Worm (Caenorhabditis elegans) whole organism, late embryonic: ENCODE results near the gene dcr-1.

Experiments used
- C38D4.7 ChIP-seq: fragments of 200-800 bp; sonication (Bioruptor generic); optimal IDR thresholded peaks from 2 replicates; lab custom pipeline; 2018; ENCODE audit warnings: mild to moderate bottlenecking, missing genetic modification characterization, moderate library complexity, missing compliant biosample characterization
- F13H6.1 ChIP-seq: sonication (generic microtip); optimal IDR thresholded peaks from 2 replicates; lab custom pipeline; 2016; ENCODE audit warnings: missing genetic modification characterization, missing compliant biosample characterization
- Y22D7AL.16 ChIP-seq: sonication (generic microtip); optimal IDR thresholded peaks from 2 replicates; lab custom pipeline; 2016; ENCODE audit warnings: missing genetic modification characterization, missing compliant biosample characterization
- ama-1 ChIP-seq: fragments of 150-350 bp; optimal IDR thresholded peaks from 2 replicates; lab custom pipeline; 2014
- ceh-18 ChIP-seq: sonication (generic microtip); optimal IDR thresholded peaks from 2 replicates; lab custom pipeline; 2016; ENCODE audit warnings: missing genetic modification characterization, missing compliant biosample characterization
- ceh-2 ChIP-seq: sonication (generic microtip); optimal IDR thresholded peaks from 2 replicates; lab custom pipeline; 2016; ENCODE audit warnings: missing genotype, missing genetic modification characterization, missing compliant biosample characterization
- ceh-22 ChIP-seq: sonication (generic microtip); optimal IDR thresholded peaks from 2 replicates; lab custom pipeline; 2017; ENCODE audit warnings: missing biosample characterization, missing genetic modification characterization
- ceh-31 ChIP-seq: sonication (generic microtip); optimal IDR thresholded peaks from 2 replicates; lab custom pipeline; 2016; ENCODE audit warnings: missing genetic modification characterization, missing compliant biosample characterization
- ceh-34 ChIP-seq: sonication (generic microtip); optimal IDR thresholded peaks from 2 replicates; lab custom pipeline; 2016; ENCODE audit warnings: mild to moderate bottlenecking, missing genetic modification characterization, missing compliant biosample characterization
- ceh-45 ChIP-seq: fragments of 200-800 bp; sonication (Bioruptor generic); IDR thresholded peaks from 2 replicates; pipeline ENCODE4 v1.3.6; 2022; ENCODE audit warnings: missing genetic modification reagents, missing genetic modification characterization, missing compliant biosample characterization
- ceh-48 ChIP-seq: sonication (generic microtip); optimal IDR thresholded peaks from 2 replicates; lab custom pipeline; 2016; ENCODE audit warnings: missing genetic modification characterization, inconsistent platforms, missing compliant biosample characterization
- ceh-6 ChIP-seq: fragments of 200-800 bp; sonication (Bioruptor generic); optimal IDR thresholded peaks from 2 replicates; lab custom pipeline; 2018; ENCODE audit warnings: mild to moderate bottlenecking, missing genetic modification characterization, missing compliant biosample characterization
- ceh-9 ChIP-seq: sonication (generic microtip); optimal IDR thresholded peaks from 2 replicates; lab custom pipeline; 2016; ENCODE audit warnings: mild to moderate bottlenecking, missing genetic modification characterization, inconsistent platforms, missing compliant biosample characterization
- dmd-4 ChIP-seq: sonication (generic microtip); optimal IDR thresholded peaks from 2 replicates; lab custom pipeline; 2016; ENCODE audit warnings: borderline replicate concordance, missing genetic modification characterization, missing compliant biosample characterization
- dve-1 ChIP-seq: sonication (generic microtip); optimal IDR thresholded peaks from 2 replicates; lab custom pipeline; 2017; ENCODE audit warnings: antibody characterized with exemption, mild to moderate bottlenecking, missing genetic modification characterization, missing compliant biosample characterization
- elt-2 ChIP-seq: sonication (generic microtip); optimal IDR thresholded peaks from 2 replicates; lab custom pipeline; 2016; ENCODE audit warnings: missing genetic modification reagents, missing genetic modification characterization, missing compliant biosample characterization
- eyg-1 ChIP-seq: sonication (generic microtip); optimal IDR thresholded peaks from 2 replicates; lab custom pipeline; 2016; ENCODE audit warnings: missing genotype, missing genetic modification characterization, missing compliant biosample characterization
- fax-1 ChIP-seq: sonication (generic microtip); optimal IDR thresholded peaks from 2 replicates; lab custom pipeline; 2016; ENCODE audit warnings: missing genotype, missing genetic modification characterization, missing compliant biosample characterization
- hlh-13 ChIP-seq: fragments of 200-800 bp; sonication (Bioruptor generic); optimal IDR thresholded peaks from 2 replicates; lab custom pipeline; 2018; ENCODE audit warnings: mild to moderate bottlenecking, missing genetic modification characterization, missing compliant biosample characterization
- hlh-15 ChIP-seq: sonication (generic microtip); optimal IDR thresholded peaks from 2 replicates; lab custom pipeline; 2016; ENCODE audit warnings: missing genetic modification characterization, missing compliant biosample characterization
- hlh-6 ChIP-seq: sonication (generic microtip); optimal IDR thresholded peaks from 2 replicates; lab custom pipeline; 2016; ENCODE audit warnings: missing genotype, missing genetic modification characterization, missing compliant biosample characterization
- lim-6 ChIP-seq: sonication (generic microtip); optimal IDR thresholded peaks from 2 replicates; lab custom pipeline; 2016; ENCODE audit warnings: missing genetic modification characterization, missing compliant biosample characterization
- lin-11 ChIP-seq: fragments of 200-800 bp; sonication (Bioruptor generic); optimal IDR thresholded peaks from 2 replicates; lab custom pipeline; 2018; ENCODE audit warnings: mild to moderate bottlenecking, missing genetic modification characterization, missing compliant biosample characterization
- madf-2 ChIP-seq: sonication (generic microtip); optimal IDR thresholded peaks from 2 replicates; lab custom pipeline; 2017; ENCODE audit warnings: missing genetic modification characterization, missing compliant biosample characterization
- nfya-1 ChIP-seq: sonication (generic microtip); optimal IDR thresholded peaks from 2 replicates; lab custom pipeline; 2017; ENCODE audit warnings: missing genetic modification characterization, mild to moderate bottlenecking, missing compliant biosample characterization, antibody characterized with exemption, moderate library complexity
- nhr-11 ChIP-seq: fragments of 150-350 bp; optimal IDR thresholded peaks from 2 replicates; lab custom pipeline; 2014; ENCODE audit warnings: missing biosample characterization, missing genetic modification characterization
- odd-2 ChIP-seq: sonication (generic microtip); optimal IDR thresholded peaks from 2 replicates; lab custom pipeline; 2017; ENCODE audit warnings: antibody characterized with exemption, mild to moderate bottlenecking, missing genetic modification characterization, missing compliant biosample characterization
- pax-1 ChIP-seq: fragments of 150-350 bp; optimal IDR thresholded peaks from 2 replicates; lab custom pipeline; 2014; ENCODE audit warnings: missing biosample characterization, missing genetic modification characterization
- pha-2 ChIP-seq: sonication (generic microtip); optimal IDR thresholded peaks from 2 replicates; lab custom pipeline; 2017; ENCODE audit warnings: mild to moderate bottlenecking, missing genetic modification characterization, missing compliant biosample characterization
- pqm-1 ChIP-seq: sonication (generic microtip); optimal IDR thresholded peaks from 2 replicates; lab custom pipeline; 2016; ENCODE audit warnings: missing genetic modification characterization, missing compliant biosample characterization
- pros-1 ChIP-seq: fragments of 150-350 bp; optimal IDR thresholded peaks from 2 replicates; lab custom pipeline; 2014; ENCODE audit warnings: missing biosample characterization, missing genetic modification reagents, missing genetic modification characterization
- ref-2 ChIP-seq: sonication (generic microtip); optimal IDR thresholded peaks from 2 replicates; lab custom pipeline; 2016; ENCODE audit warnings: missing genetic modification characterization, missing compliant biosample characterization
- rnt-1 ChIP-seq: sonication (generic microtip); optimal IDR thresholded peaks from 2 replicates; lab custom pipeline; 2016; ENCODE audit warnings: missing genetic modification characterization, missing compliant biosample characterization
- sdc-2 ChIP-seq: sonication (generic microtip); optimal IDR thresholded peaks from 2 replicates; lab custom pipeline; 2016; ENCODE audit warnings: missing genotype, missing genetic modification characterization, missing compliant biosample characterization
- sox-2 ChIP-seq: fragments of 200-800 bp; sonication (Bioruptor generic); IDR thresholded peaks from 2 replicates; pipeline ENCODE4 v1.3.6; 2022; ENCODE audit warnings: missing genetic modification reagents, missing genetic modification characterization, missing compliant biosample characterization
- sox-4 ChIP-seq: sonication (generic microtip); optimal IDR thresholded peaks from 2 replicates; lab custom pipeline; 2017; ENCODE audit warnings: mild to moderate bottlenecking, missing genetic modification characterization, inconsistent platforms, missing compliant biosample characterization
- unc-3 ChIP-seq, 2 experiments: fragments of 200-800 bp in 1 of 2; sonication (Bioruptor generic) in 1 of 2; sonication (generic microtip) in 1 of 2; conservative IDR thresholded peaks in 1 of 2; optimal IDR thresholded peaks in 1 of 2; 2 replicates each; pipeline versions ENCODE4 v1.3.6 to Lab custom; 2016 to 2022; ENCODE audit warnings: missing compliant biosample characterization in 2 of 2, missing genetic modification characterization in 2 of 2, missing genetic modification reagents in 1 of 2
- unc-42 ChIP-seq: sonication (generic microtip); optimal IDR thresholded peaks from 2 replicates; lab custom pipeline; 2016; ENCODE audit warnings: missing genotype, missing genetic modification characterization, missing compliant biosample characterization
- zip-5 ChIP-seq: sonication (generic microtip); optimal IDR thresholded peaks from 2 replicates; lab custom pipeline; 2016; ENCODE audit warnings: missing genetic modification characterization, missing compliant biosample characterization

Gene dcr-1

ce11 chrIII:8033534-8033933 is 46.5 kb downstream of the dcr-1 start, which contains the start of gene F44B9.10:
TSS of gene F44B9.10 (minus strand) at chrIII:8033634.
- no peak for TF ChIP-seq dve-1 (tag; lab: Kevin White, UChicago)
- no peak for TF ChIP-seq ceh-48 (tag; lab: Kevin White, UChicago)
- no peak for TF ChIP-seq ceh-2 (tag; lab: Kevin White, UChicago)
- TF ChIP-seq rnt-1 (tag; lab: Kevin White, UChicago), result no peak
- no peak for TF ChIP-seq unc-42 (tag; lab: Kevin White, UChicago)
- no peak for TF ChIP-seq lin-11 (tag; lab: Kevin White, UChicago)
- TF ChIP-seq ceh-34, result no peak
- no peak for TF ChIP-seq ceh-18 (tag; lab: Kevin White, UChicago)
- TF ChIP-seq sox-2 (GFP tag; lab: Robert Waterston, UW), result no peak
- TF ChIP-seq ceh-9 (tag; lab: Kevin White, UChicago), result no peak
- TF ChIP-seq hlh-6 (tag; lab: Kevin White, UChicago), result no peak
- no peak for TF ChIP-seq pqm-1 (tag; lab: Kevin White, UChicago)
- no peak for TF ChIP-seq hlh-13 (GFP tag; lab: Kevin White, UChicago)
- no peak for TF ChIP-seq Y22D7AL.16 (tag; lab: Kevin White, UChicago)
- TF ChIP-seq eyg-1, result no peak
- no peak for TF ChIP-seq sdc-2 (tag; lab: Kevin White, UChicago)
- TF ChIP-seq fax-1, result no peak
- TF ChIP-seq ceh-6 (GFP tag; lab: Kevin White, UChicago), result no peak
- TF ChIP-seq pha-2, result no peak
- no peak for TF ChIP-seq sox-4 (tag; lab: Kevin White, UChicago)

ce11 chrIII:8030963-8031362 is 49.1 kb downstream of the dcr-1 start, which contains the start of gene F44B9.9:
TSS of gene F44B9.9 (minus strand) at chrIII:8031063.
- no peak for TF ChIP-seq ceh-45
- no peak for TF ChIP-seq elt-2 (tag; lab: Kevin White, UChicago)
- TF ChIP-seq fax-1, result no peak
- TF ChIP-seq nfya-1 (tag; lab: Kevin White, UChicago), result no peak
- TF ChIP-seq madf-2, result no peak
- TF ChIP-seq ceh-31 (tag; lab: Kevin White, UChicago), result no peak

- TF ChIP-seq pha-2 (no peak), hlh-15 (tag; lab: Kevin White, UChicago) (no peak), C38D4.7 (GFP tag; lab: Kevin White, UChicago) (no peak), nfya-1 (tag; lab: Kevin White, UChicago) (peak; percentile 44)
These were observed 50.6 kb downstream of the dcr-1 start, which contains the start of gene F44B9.8 for ce11 chrIII:8029487-8029886. TSS of gene F44B9.8 (minus strand) at chrIII:8029649.

- no peak for TF ChIP-seq F13H6.1 (tag; lab: Kevin White, UChicago)
- TF ChIP-seq pqm-1 (tag; lab: Kevin White, UChicago), result no peak
- TF ChIP-seq pax-1 (tag; lab: Kevin White, UChicago), result no peak
- TF ChIP-seq ceh-48 (tag; lab: Kevin White, UChicago), result no peak
- TF ChIP-seq unc-3 (GFP tag; conservative IDR thresholded peaks at IDR 0.05; lab: Robert Waterston, UW), result no peak
- no peak for TF ChIP-seq unc-3 (tag; optimal IDR thresholded peaks at IDR 0.05; lab: Kevin White, UChicago)
- TF ChIP-seq rnt-1 (tag; lab: Kevin White, UChicago), result no peak
- TF ChIP-seq sdc-2 (tag; lab: Kevin White, UChicago), result no peak
- TF ChIP-seq ama-1 (lab: Kevin White, UChicago), result no peak
- TF ChIP-seq pros-1 (tag; lab: Kevin White, UChicago), result no peak
- no peak for TF ChIP-seq nhr-11 (tag; lab: Kevin White, UChicago)
- no peak for TF ChIP-seq zip-5 (tag; lab: Kevin White, UChicago)
- TF ChIP-seq lim-6 (tag; lab: Kevin White, UChicago), result no peak
- no peak for TF ChIP-seq odd-2 (tag; lab: Kevin White, UChicago)
- TF ChIP-seq ref-2 (tag; lab: Kevin White, UChicago), result no peak
- TF ChIP-seq ceh-22, result no peak
- TF ChIP-seq ceh-34, result no peak
- no peak for TF ChIP-seq C38D4.7 (GFP tag; lab: Kevin White, UChicago)
- no peak for TF ChIP-seq ceh-31 (tag; lab: Kevin White, UChicago)
- TF ChIP-seq dmd-4 (tag; lab: Kevin White, UChicago), result no peak
- TF ChIP-seq, all 69 proteins: peak for 0
These were observed 52.1 kb downstream of the dcr-1 start, which contains the start of gene mdt-30 for ce11 chrIII:8027942-8028341. TSS of gene mdt-30 (minus strand) at chrIII:8028042.
